Worm (Caenorhabditis elegans) whole organism, early embryonic: ENCODE results near the gene ifta-2.
A peak's percentile ranks its signal among the peaks of the same experiment; 100 is the strongest.

Source experiments
- ama-1 ChIP-seq: fragments of 150-350 bp; optimal IDR thresholded peaks from 2 replicates; lab custom pipeline; 2014
- hnd-1 ChIP-seq: sonication (generic microtip); optimal IDR thresholded peaks from 2 replicates; lab custom pipeline; 2016; ENCODE audit warnings: missing genetic modification characterization, missing compliant biosample characterization
- scrt-1 ChIP-seq: fragments of 200-800 bp; sonication (Bioruptor generic); IDR thresholded peaks from 2 replicates; pipeline ENCODE4 v1.3.6; 2022; ENCODE audit warnings: missing genetic modification characterization, missing compliant biosample characterization
- tbx-11 ChIP-seq: fragments of 200-800 bp; sonication (Bioruptor generic); IDR thresholded peaks from 2 replicates; pipeline ENCODE4 v1.3.6; 2022; ENCODE audit warnings: missing genetic modification characterization, missing compliant biosample characterization
- tbx-37 ChIP-seq: fragments of 200-800 bp; sonication (Bioruptor generic); conservative IDR thresholded peaks from 2 replicates; pipeline ENCODE4 v1.3.6; 2022; ENCODE audit warnings: missing genetic modification reagents, missing genetic modification characterization, missing compliant biosample characterization

ce11 chrIV:17281060-17282021, 20.5 kb downstream of the ifta-2 start:
- TF ChIP-seq ama-1 (lab: Kevin White, UChicago): no peak
- TF ChIP-seq tbx-11 (GFP tag; lab: Robert Waterston, UW): no peak
- no peak for TF ChIP-seq scrt-1 (GFP tag; lab: Robert Waterston, UW)
- no peak for TF ChIP-seq hnd-1
- 0 out of 2 replicates have a peak, but pooled peaks have one; percentile 7 for TF ChIP-seq tbx-37
